Worm (Caenorhabditis elegans) whole organism, young adult: ENCODE measurements around the gene flp-17.
A peak's percentile ranks its signal among the peaks of the same experiment; 100 is the strongest.

Experiments
- B0261.1 ChIP-seq: sonication (generic microtip); optimal IDR thresholded peaks from 2 replicates; lab custom pipeline; 2016; ENCODE audit warnings: mild to moderate bottlenecking, missing genetic modification characterization, moderate library complexity, missing compliant biosample characterization
- K11D2.4 ChIP-seq: fragments of 200-800 bp; sonication (Bioruptor generic); IDR thresholded peaks from 2 replicates; pipeline ENCODE4 v1.3.6; 2022; ENCODE audit warnings: missing genetic modification reagents, missing genetic modification characterization, missing compliant biosample characterization
- cebp-2 ChIP-seq: fragments of 200-800 bp; sonication (Bioruptor generic); IDR thresholded peaks from 2 replicates; pipeline ENCODE4 v1.3.6; 2022; ENCODE audit warnings: missing genetic modification characterization, missing compliant biosample characterization
- ceh-27 ChIP-seq: fragments of 200-800 bp; sonication (Bioruptor generic); optimal IDR thresholded peaks from 2 replicates; lab custom pipeline; 2018; ENCODE audit warnings: mild to moderate bottlenecking, missing genetic modification characterization, moderate library complexity, missing compliant biosample characterization
- dpl-1 ChIP-seq: fragments of 150-350 bp; optimal IDR thresholded peaks from 2 replicates; lab custom pipeline; 2014; ENCODE audit warnings: missing biosample characterization, missing genetic modification reagents, missing genetic modification characterization
- egl-44 ChIP-seq: fragments of 200-800 bp; sonication (Bioruptor generic); IDR thresholded peaks from 2 replicates; pipeline ENCODE4 v1.3.6; 2022; ENCODE audit warnings: missing genetic modification reagents, missing genetic modification characterization, missing compliant biosample characterization
- egrh-3 ChIP-seq: fragments of 200-800 bp; sonication (Bioruptor generic); IDR thresholded peaks from 2 replicates; pipeline ENCODE4 v1.3.6; 2022; ENCODE audit warnings: missing genetic modification reagents, missing genetic modification characterization, missing compliant biosample characterization
- him-1 ChIP-seq: sonication (generic microtip); optimal IDR thresholded peaks from 2 replicates; lab custom pipeline; 2016; ENCODE audit warnings: missing genotype, missing genetic modification reagents, missing genetic modification characterization, missing compliant biosample characterization
- hmg-20 ChIP-seq: fragments of 200-800 bp; sonication (Bioruptor generic); IDR thresholded peaks from 2 replicates; pipeline ENCODE4 v1.3.6; 2022; ENCODE audit warnings: missing genetic modification reagents, missing genetic modification characterization, missing compliant biosample characterization
- hsf-1 ChIP-seq: fragments of 200-800 bp; sonication (Bioruptor generic); IDR thresholded peaks from 2 replicates; pipeline ENCODE4 v1.3.6; 2022; ENCODE audit warnings: missing genetic modification reagents, missing genetic modification characterization, missing compliant biosample characterization
- lin-26 ChIP-seq: fragments of 200-800 bp; sonication (Bioruptor generic); IDR thresholded peaks from 2 replicates; pipeline ENCODE4 v1.3.6; 2022; ENCODE audit warnings: missing genetic modification reagents, missing genetic modification characterization, missing compliant biosample characterization
- nhr-27 ChIP-seq: fragments of 200-800 bp; sonication (Bioruptor generic); optimal IDR thresholded peaks from 2 replicates; lab custom pipeline; 2018; ENCODE audit warnings: mild to moderate bottlenecking, missing genetic modification characterization, moderate library complexity, missing compliant biosample characterization
- rpc-1 ChIP-seq, 2 experiments: fragments of 150-350 bp in 1 of 2; sonication (generic microtip) in 1 of 2; optimal IDR thresholded peaks; 2 replicates each; lab custom pipeline; 2014 to 2018; ENCODE audit warnings: missing biosample characterization in 1 of 2, missing genetic modification characterization in 1 of 2, missing genetic modification reagents in 1 of 2, missing genotype in 1 of 2
- tbp1 ChIP-seq: fragments of 200-800 bp; sonication (Bioruptor generic); optimal IDR thresholded peaks from 2 replicates; lab custom pipeline; 2018; ENCODE audit warnings: mild to moderate bottlenecking, missing genetic modification characterization, missing compliant biosample characterization

flp-17 gene

DNA sequence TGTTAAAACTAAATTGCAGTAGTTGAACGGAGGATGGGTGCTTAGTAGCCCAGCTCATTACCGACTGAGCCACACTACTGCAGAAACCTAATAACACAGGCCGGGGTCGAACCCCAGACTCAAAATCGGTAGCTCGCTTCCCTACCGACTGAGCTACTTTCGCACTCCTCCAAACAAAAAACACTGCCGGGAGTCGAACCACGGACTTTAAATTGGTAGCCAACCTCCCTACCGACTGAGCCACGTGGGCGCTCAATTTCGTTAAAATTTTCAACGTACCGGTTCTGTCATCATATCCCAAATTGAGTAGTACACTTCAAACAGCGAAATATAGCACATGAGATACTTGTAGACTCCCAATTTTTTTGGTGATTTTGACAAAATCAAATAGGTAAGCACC lies 41.3 kb downstream of the flp-17 start (continued):
- no peak for TF ChIP-seq egl-44
- TF ChIP-seq K11D2.4 (GFP tag; lab: Robert Waterston, UW) = no peak
- no peak for TF ChIP-seq hmg-20
- TF ChIP-seq dpl-1 (GFP tag; lab: Kevin White, UChicago) = peak; percentile 6
- no peak for TF ChIP-seq ceh-27 (GFP tag; lab: Kevin White, UChicago)
- no peak for TF ChIP-seq him-1 (tag; lab: Kevin White, UChicago)
- TF ChIP-seq B0261.1 (tag; lab: Kevin White, UChicago) = no peak
- peak; percentile 79 for TF ChIP-seq tbp1 (GFP tag; lab: Kevin White, UChicago)
- TF ChIP-seq rpc-1 (optimal IDR thresholded peaks at IDR 0.05; lab: Kevin White, UChicago) = no peak
- peak; percentile 62 for TF ChIP-seq rpc-1 (tag; optimal IDR thresholded peaks at IDR 0.05; lab: Kevin White, UChicago)
- no peak for TF ChIP-seq nhr-27 (tag; lab: Kevin White, UChicago)

DNA sequence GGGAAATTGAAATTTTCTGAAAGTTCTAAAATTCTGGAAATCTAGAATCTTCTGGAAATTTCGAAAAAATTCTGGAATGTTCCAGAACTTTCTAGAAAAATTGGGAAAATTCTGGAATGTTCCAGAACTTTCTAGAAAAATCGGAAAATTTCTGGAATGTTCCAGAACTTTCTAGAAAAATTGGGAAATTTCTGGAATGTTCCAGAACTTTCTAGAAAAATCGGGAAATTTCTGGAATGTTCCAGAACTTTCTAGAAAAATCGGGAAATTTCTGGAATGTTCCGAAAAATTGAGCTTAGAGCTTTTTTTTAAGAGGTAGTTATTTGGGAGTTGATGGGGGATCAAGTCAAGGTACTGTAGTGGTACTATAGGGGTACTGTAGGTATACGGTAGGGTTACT lies 50.0 kb downstream of the flp-17 start:
- peak; percentile 96 for TF ChIP-seq hsf-1 (GFP tag; lab: Robert Waterston, UW)
- TF ChIP-seq, all 124 proteins: peak for 1; not testable (repeated sequence) for 123

DNA sequence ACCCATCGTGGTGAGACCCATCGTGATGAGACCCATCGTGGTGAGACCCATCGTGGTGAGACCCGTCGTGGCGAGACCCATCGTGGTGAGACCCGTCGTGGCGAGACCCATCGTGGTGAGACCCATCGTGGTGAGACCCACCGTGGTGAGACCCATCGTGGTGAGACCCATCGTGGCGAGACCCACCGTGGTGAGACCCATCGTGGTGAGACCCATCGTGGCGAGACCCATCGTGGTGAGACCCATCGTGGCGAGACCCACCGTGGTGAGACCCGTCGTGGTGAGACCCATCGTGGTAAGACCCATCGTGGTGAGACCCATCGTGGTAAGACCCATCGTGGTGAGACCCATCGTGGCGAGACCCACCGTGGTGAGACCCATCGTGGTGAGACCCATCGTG lies 50.8 kb downstream of the flp-17 start:
- TF ChIP-seq lin-26 (GFP tag; lab: Robert Waterston, UW) (0 out of 2 replicates have a peak, but pooled peaks have one; percentile 30), egrh-3 (GFP tag; lab: Robert Waterston, UW) (peak; percentile 77; the same call in 1 of the 2 replicates), cebp-2 (0 out of 2 replicates have a peak, but pooled peaks have one; percentile 67)
- TF ChIP-seq, all 124 proteins: peak for 3; not testable (repeated sequence) for 121
